Worm (Caenorhabditis elegans) whole organism, L1 larva: ENCODE measurements around the gene ctsa-3.1.

ENCODE experiments used
- ama-1 ChIP-seq: fragments of 150-350 bp; optimal IDR thresholded peaks from 2 replicates; lab custom pipeline; 2014
- ceh-82 ChIP-seq, 3 experiments: fragments of 150-350 bp in 1 of 3; sonication (generic microtip) in 2 of 3; optimal IDR thresholded peaks; 2 replicates each; lab custom pipeline; 2014 to 2017; ENCODE audit warnings: missing biosample characterization in 3 of 3, missing genetic modification characterization in 3 of 3
- ceh-90 ChIP-seq: sonication (generic microtip); optimal IDR thresholded peaks from 2 replicates; lab custom pipeline; 2016; ENCODE audit warnings: missing genetic modification characterization, missing compliant biosample characterization
- dpl-1 ChIP-seq, 3 experiments: fragments of 150-350 bp in 2 of 3; sonication (generic microtip) in 1 of 3; optimal IDR thresholded peaks; 2 replicates each; lab custom pipeline; 2014 to 2017; ENCODE audit warnings: missing biosample characterization in 3 of 3, missing genetic modification characterization in 3 of 3, missing genetic modification reagents in 3 of 3
- egl-27 ChIP-seq, 2 experiments: fragments of 150-350 bp in 1 of 2; sonication (generic microtip); optimal IDR thresholded peaks; 3 replicates each; lab custom pipeline; 2017 to 2018; ENCODE audit warnings: missing biosample characterization in 2 of 2, missing genetic modification characterization in 2 of 2, missing genetic modification reagents in 2 of 2
- lir-3 ChIP-seq: sonication (generic microtip); optimal IDR thresholded peaks from 2 replicates; lab custom pipeline; 2016; ENCODE audit warnings: mild to moderate bottlenecking, missing genetic modification characterization, moderate library complexity, missing compliant biosample characterization; ENCODE audit not compliant: poor library complexity
- mef-2 ChIP-seq: fragments of 150-350 bp; optimal IDR thresholded peaks from 2 replicates; lab custom pipeline; 2014; ENCODE audit warnings: missing biosample characterization, missing genetic modification characterization
- rnt-1 ChIP-seq: sonication (generic microtip); optimal IDR thresholded peaks from 2 replicates; lab custom pipeline; 2016; ENCODE audit warnings: mild to moderate bottlenecking, missing genetic modification characterization, moderate library complexity, missing compliant biosample characterization
- zag-1 ChIP-seq: fragments of 150-350 bp; optimal IDR thresholded peaks from 2 replicates; lab custom pipeline; 2014; ENCODE audit warnings: missing biosample characterization, missing genetic modification characterization

ce11 chrII:7245576-7245975 is 12.9 kb downstream of the ctsa-3.1 start, which contains the start of gene skpo-3:
- no peak for TF ChIP-seq mef-2
- TF ChIP-seq dpl-1 (GFP tag; optimal IDR thresholded peaks at IDR 0.05; lab: Kevin White, UChicago), result no peak
- no peak for TF ChIP-seq lir-3 (tag; lab: Kevin White, UChicago)
- TF ChIP-seq ceh-90, result no peak
- no peak for TF ChIP-seq ceh-82 (tag; optimal IDR thresholded peaks at IDR 0.05; lab: Kevin White, UChicago)
- TF ChIP-seq egl-27 (tag; optimal IDR thresholded peaks at IDR 0.05; lab: Kevin White, UChicago), result no peak
- no peak for TF ChIP-seq rnt-1 (tag; lab: Kevin White, UChicago)
- no peak for TF ChIP-seq ama-1
- no peak for TF ChIP-seq zag-1 (tag; lab: Kevin White, UChicago)
